Worm (Caenorhabditis elegans) whole organism, L2 larva: ENCODE results near the gene clec-3.

Experiments
- R02D3.7 ChIP-seq: fragments of 150-350 bp; optimal IDR thresholded peaks from 2 replicates; lab custom pipeline; 2014; ENCODE audit warnings: missing biosample characterization, missing genetic modification characterization
- aly-2 ChIP-seq: fragments of 150-350 bp; optimal IDR thresholded peaks from 2 replicates; lab custom pipeline; 2014; ENCODE audit warnings: missing biosample characterization, missing genetic modification characterization
- ama-1 ChIP-seq: fragments of 150-350 bp; optimal IDR thresholded peaks from 2 replicates; lab custom pipeline; 2018; ENCODE audit warnings: inconsistent platforms
- ceh-16 ChIP-seq: fragments of 150-350 bp; optimal IDR thresholded peaks from 2 replicates; lab custom pipeline; 2014; ENCODE audit warnings: missing biosample characterization, missing genetic modification characterization
- dmd-4 ChIP-seq: sonication (generic microtip); optimal IDR thresholded peaks from 2 replicates; lab custom pipeline; 2017; ENCODE audit warnings: missing biosample characterization, missing genetic modification characterization
- egl-27 ChIP-seq: sonication (generic microtip); optimal IDR thresholded peaks from 3 replicates; lab custom pipeline; 2017; ENCODE audit warnings: missing biosample characterization, missing genetic modification reagents, missing genetic modification characterization
- lin-39 ChIP-seq: fragments of 150-350 bp; optimal IDR thresholded peaks from 2 replicates; lab custom pipeline; 2014; ENCODE audit warnings: missing biosample characterization, missing genetic modification reagents, missing genetic modification characterization
- mdl-1 ChIP-seq, 2 experiments: fragments of 150-350 bp in 1 of 2; sonication (generic microtip) in 1 of 2; optimal IDR thresholded peaks; 2 replicates each; lab custom pipeline; 2017; ENCODE audit warnings: missing biosample characterization in 2 of 2, missing genetic modification characterization in 2 of 2
- nhr-12 ChIP-seq: fragments of 150-350 bp; optimal IDR thresholded peaks from 2 replicates; lab custom pipeline; 2014; ENCODE audit warnings: missing biosample characterization, missing genetic modification characterization
- nhr-6 ChIP-seq: fragments of 150-350 bp; optimal IDR thresholded peaks from 2 replicates; lab custom pipeline; 2014; ENCODE audit warnings: missing biosample characterization, missing genetic modification characterization
- nhr-77 ChIP-seq: fragments of 150-350 bp; optimal IDR thresholded peaks from 2 replicates; lab custom pipeline; 2014; ENCODE audit warnings: missing biosample characterization, missing genetic modification characterization
- snpc-4 ChIP-seq: fragments of 150-350 bp; optimal IDR thresholded peaks from 2 replicates; lab custom pipeline; 2014; ENCODE audit warnings: missing biosample characterization, missing genetic modification characterization
- unc-62 ChIP-seq: fragments of 150-350 bp; optimal IDR thresholded peaks from 2 replicates; lab custom pipeline; 2014; ENCODE audit warnings: missing biosample characterization, missing genetic modification reagents, missing genetic modification characterization
- ztf-1 ChIP-seq: fragments of 200-800 bp; sonication (Bioruptor generic); conservative IDR thresholded peaks from 2 replicates; pipeline ENCODE4 v1.3.6; 2022; ENCODE audit warnings: missing genetic modification characterization, missing compliant biosample characterization

DNA sequence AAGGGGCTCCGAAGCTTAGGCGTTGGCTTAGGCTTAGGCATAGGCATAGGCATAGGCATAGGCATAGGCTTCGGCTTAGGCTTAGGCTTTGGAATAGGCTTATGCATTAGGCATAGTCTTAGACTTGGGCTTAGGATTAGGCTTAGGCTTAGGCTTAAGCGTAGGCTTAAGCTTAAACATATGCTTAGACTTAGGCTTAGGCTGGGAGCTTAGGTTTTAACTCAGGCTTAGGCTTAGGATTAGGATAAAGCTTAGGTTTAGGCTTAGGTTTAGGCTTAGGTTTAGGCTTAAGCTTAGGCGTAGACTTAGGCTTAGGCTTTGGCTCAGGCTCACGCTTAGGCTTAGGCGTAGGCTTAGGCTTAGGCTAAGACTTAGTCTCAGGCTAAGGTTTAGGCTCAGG, 29.6 kb downstream of the clec-3 start:
- TF ChIP-seq nhr-12 (tag; lab: Kevin White, UChicago) (no peak), nhr-77 (no peak), ama-1 (lab: Kevin White, UChicago) (no peak), egl-27 (tag; lab: Kevin White, UChicago) (no peak), aly-2 (tag; lab: Kevin White, UChicago) (no peak), lin-39 (tag; lab: Kevin White, UChicago) (no peak), unc-62 (GFP tag; lab: Kevin White, UChicago) (no peak), dmd-4 (no peak), snpc-4 (tag; lab: Kevin White, UChicago) (no peak), ztf-1 (GFP tag; lab: Robert Waterston, UW) (no peak), R02D3.7 (no peak), nhr-6 (tag; lab: Kevin White, UChicago) (no peak), mdl-1 (tag; optimal IDR thresholded peaks at IDR 0.05; lab: Kevin White, UChicago) (no peak), ceh-16 (no peak)
